Fruit fly (Drosophila melanogaster) S2 (cell line): ENCODE measurements around the gene snk.

Experiments
- CG8478 ChIP-seq: fragments of >200 bp; optimal IDR thresholded peaks from 2 replicates; lab custom pipeline; 2018
- CTCF ChIP-seq, 2 experiments: fragments of >200 bp; optimal IDR thresholded peaks; 2 replicates each; lab custom pipeline; 2018

Gene snk

dm6 chr3R:12998234-12998591, 44.4 kb downstream of the snk start:
- TF ChIP-seq CG8478 (no peak), CTCF (optimal IDR thresholded peaks at IDR 0.05; lab: Kevin White, UChicago) (no peak)

dm6 chr3R:12997550-12998233, 44.9 kb downstream of the snk start, which contains the start of the genes CG17327, CG44194 and CG7518:
CG17327 (minus strand) TSS chr3R:12997726.
CG44194 (minus strand) TSS chr3R:12997726.
CG7518 (plus strand) TSS chr3R:12998089.
- TF ChIP-seq CTCF (optimal IDR thresholded peaks at IDR 0.05; lab: Kevin White, UChicago) (no peak), CG8478 (no peak)

- no peak for TF ChIP-seq CTCF (optimal IDR thresholded peaks at IDR 0.05; lab: Kevin White, UChicago)
- no peak for TF ChIP-seq CG8478
Observed at dm6 chr3R:12995522-12995921, 47.0 kb downstream of the snk start, which contains the start of gene CG7488. CG7488 (plus strand) TSS chr3R:12995620.

- no peak for TF ChIP-seq CG8478
- TF ChIP-seq CTCF (optimal IDR thresholded peaks at IDR 0.05; lab: Kevin White, UChicago): no peak
Observed at dm6 chr3R:12995047-12995446, 47.5 kb downstream of the snk start, which contains the start of gene yellow-f2. yellow-f2 (minus strand) TSS chr3R:12995147.

dm6 chr3R:12993018-12993417, 49.6 kb downstream of the snk start, which contains the start of gene yellow-f:
yellow-f (minus strand) TSS chr3R:12993201.
- TF ChIP-seq CG8478: no peak
- TF ChIP-seq CTCF (optimal IDR thresholded peaks at IDR 0.05; lab: Kevin White, UChicago): no peak
